Fruit fly (Drosophila melanogaster): ENCODE data around the gene Rab1.

The Rab1 gene

DNA sequence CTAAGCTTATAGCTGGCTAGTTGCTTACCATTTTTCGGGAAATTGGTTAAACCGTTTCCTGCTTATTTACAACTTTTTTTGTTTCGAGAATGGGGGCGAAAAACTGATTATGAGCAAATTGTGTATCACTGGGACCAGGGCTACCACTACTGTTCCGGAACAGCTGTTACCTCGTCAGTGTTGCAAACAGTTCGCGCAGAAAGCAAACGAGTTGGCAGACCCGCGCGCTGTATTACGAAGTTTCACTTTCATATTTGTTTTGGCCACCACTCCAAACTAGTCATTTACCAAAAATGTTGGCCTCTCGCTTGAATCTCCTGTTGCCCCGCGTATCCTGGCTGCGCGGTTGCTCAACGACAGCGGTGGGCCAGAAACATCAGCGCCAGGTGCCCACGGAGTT is 1.1 kb upstream of the Rab1 start, which contains the start of the genes AP-2sigma and Idi (continued):
- TF ChIP-seq Doc2 (GFP tag; IDR thresholded peaks at IDR 0.05) (no peak), CG15479 (GFP tag; optimal IDR thresholded peaks at IDR 0.05) (peak; percentile 32), dpn (GFP tag; optimal IDR thresholded peaks at IDR 0.05) (peak; percentile 29 to 39), so (GFP tag; IDR thresholded peaks at IDR 0.05) (no peak), HmgZ (tag; optimal IDR thresholded peaks at IDR 0.05) (peak; percentile 81)

DNA sequence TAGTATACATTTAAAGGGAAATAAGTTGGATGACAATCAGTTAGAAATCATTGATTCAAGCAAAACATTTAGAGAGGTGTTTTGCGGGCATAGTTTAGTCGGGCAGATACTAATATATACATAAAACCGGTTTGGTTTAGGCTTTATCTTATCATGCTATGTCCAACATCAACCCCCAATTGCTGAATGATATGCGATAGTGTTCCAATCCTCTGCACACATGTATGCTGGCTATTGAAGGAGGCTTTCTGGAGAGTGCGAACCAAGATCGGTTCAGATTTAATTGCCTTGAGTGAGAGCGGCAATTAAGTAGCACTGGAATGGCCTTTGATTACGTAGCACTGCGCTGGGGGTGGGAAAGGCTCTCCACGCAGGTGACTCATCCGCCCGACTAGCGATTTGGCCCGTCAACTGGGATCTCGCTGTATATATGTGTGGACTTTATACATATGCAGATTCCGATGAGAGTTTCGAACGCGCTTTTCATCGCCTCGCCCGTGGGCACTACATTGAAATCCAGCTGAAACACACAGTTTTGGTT is 818 bp downstream of the Rab1 start:
- no peak for TF ChIP-seq HHEX (GFP tag; optimal IDR thresholded peaks at IDR 0.05)
- no peak for TF ChIP-seq CG7987 (GFP tag; optimal IDR thresholded peaks at IDR 0.05)
- no peak for TF ChIP-seq CG7556 (GFP tag; optimal IDR thresholded peaks at IDR 0.05)
- no peak for TF ChIP-seq fd96Cb (tag; optimal IDR thresholded peaks at IDR 0.05)
- TF ChIP-seq gem (tag; optimal IDR thresholded peaks at IDR 0.05) = peak; percentile 22
- no peak for TF ChIP-seq CoRest (tag; optimal IDR thresholded peaks at IDR 0.05)
- no peak for TF ChIP-seq CG1647 (GFP tag; optimal IDR thresholded peaks at IDR 0.05)
- TF ChIP-seq ind (GFP tag; optimal IDR thresholded peaks at IDR 0.05) = no peak
- no peak for TF ChIP-seq CG4854 (GFP tag; optimal IDR thresholded peaks at IDR 0.05)
- no peak for TF ChIP-seq ash1 (GFP tag; optimal IDR thresholded peaks at IDR 0.05)
- TF ChIP-seq kay (GFP tag; optimal IDR thresholded peaks at IDR 0.05) = peak; percentile 21
- no peak for TF ChIP-seq Adf1 (GFP tag; IDR thresholded peaks at IDR 0.05)
- TF ChIP-seq cg (GFP tag; optimal IDR thresholded peaks at IDR 0.05) = peak; percentile 9
- TF ChIP-seq stc (GFP tag; IDR thresholded peaks at IDR 0.05) = no peak
- no peak for TF ChIP-seq gce (GFP tag; IDR thresholded peaks at IDR 0.05)
- TF ChIP-seq CG12071 (GFP tag; optimal IDR thresholded peaks at IDR 0.05) = no peak
- no peak for TF ChIP-seq disco-r (GFP tag; optimal IDR thresholded peaks at IDR 0.05)
- no peak for TF ChIP-seq CG13775 (GFP tag; optimal IDR thresholded peaks at IDR 0.05)
- TF ChIP-seq MESR4 (GFP tag; optimal IDR thresholded peaks at IDR 0.05) = no peak
- TF ChIP-seq tgo (GFP tag; IDR thresholded peaks at IDR 0.05) = no peak
- no peak for TF ChIP-seq Nf-YC (tag; optimal IDR thresholded peaks at IDR 0.05)
- TF ChIP-seq ranshi (GFP tag; IDR thresholded peaks at IDR 0.05) = no peak
- peak; percentile 53 for TF ChIP-seq exex (tag; optimal IDR thresholded peaks at IDR 0.05)
- no peak for TF ChIP-seq Atf3 (GFP tag; optimal IDR thresholded peaks at IDR 0.05)
- TF ChIP-seq ab (GFP tag; optimal IDR thresholded peaks at IDR 0.05) = no peak
- TF ChIP-seq CG5180 (GFP tag; optimal IDR thresholded peaks at IDR 0.05) = peak; percentile 55
- peak; percentile 82 for TF ChIP-seq sug (tag; optimal IDR thresholded peaks at IDR 0.05)
- no peak for TF ChIP-seq peb (GFP tag; IDR thresholded peaks at IDR 0.05)
- no peak for TF ChIP-seq CTCF (GFP tag; optimal IDR thresholded peaks at IDR 0.05)
- TF ChIP-seq CG6175 (GFP tag; IDR thresholded peaks at IDR 0.05) = no peak
- no peak for TF ChIP-seq sisA (GFP tag; IDR thresholded peaks at IDR 0.05)
- no peak for TF ChIP-seq fd3F (GFP tag; optimal IDR thresholded peaks at IDR 0.05)
- peak; percentile 81 for TF ChIP-seq nom (GFP tag; optimal IDR thresholded peaks at IDR 0.05)
- TF ChIP-seq Sox100B (GFP tag; optimal IDR thresholded peaks at IDR 0.05) = no peak
- peak; percentile 42 for TF ChIP-seq grn (GFP tag; optimal IDR thresholded peaks at IDR 0.05)
- TF ChIP-seq hth (optimal IDR thresholded peaks at IDR 0.05) = no peak
- TF ChIP-seq Antp (GFP tag; optimal IDR thresholded peaks at IDR 0.05) = no peak
- peak in 1 of 2 experiments; percentile 41 for TF ChIP-seq Pdp1 (GFP tag; optimal IDR thresholded peaks at IDR 0.05)
- TF ChIP-seq CG18011 (GFP tag; optimal IDR thresholded peaks at IDR 0.05) = peak; percentile 21
- TF ChIP-seq lab (GFP tag; optimal IDR thresholded peaks at IDR 0.05) = no peak
- TF ChIP-seq row (GFP tag; IDR thresholded peaks at IDR 0.05) = no peak
- no peak for TF ChIP-seq eyg (GFP tag; optimal IDR thresholded peaks at IDR 0.05)
- no peak for TF ChIP-seq CG7357 (GFP tag; IDR thresholded peaks at IDR 0.05)
- TF ChIP-seq jumu (GFP tag; optimal IDR thresholded peaks at IDR 0.05) = no peak
- TF ChIP-seq mirr (GFP tag; optimal IDR thresholded peaks at IDR 0.05) = peak; percentile 78
- peak; percentile 60 for TF ChIP-seq sens (GFP tag)

All from whole organism, embryonic.